Fruit fly (Drosophila melanogaster) whole organism: ENCODE data around the gene mRpL11.

Source experiments
- CG8478 ChIP-seq: fragments of >200 bp; optimal IDR thresholded peaks from 2 replicates; lab custom pipeline; 2018; ENCODE audit warnings: inconsistent platforms
- Dll ChIP-seq: fragments of >200 bp; optimal IDR thresholded peaks from 2 replicates; lab custom pipeline; 2017
- EcR ChIP-seq, 2 experiments: fragments of >200 bp; optimal IDR thresholded peaks; 2 replicates each; lab custom pipeline; 2017; ENCODE audit warnings: missing biosample characterization in 2 of 2, missing genetic modification characterization in 2 of 2, missing genetic modification reagents in 2 of 2
- pan ChIP-seq: fragments of >200 bp; optimal IDR thresholded peaks from 2 replicates; lab custom pipeline; 2017
- psq ChIP-seq: fragments of >200 bp; optimal IDR thresholded peaks from 2 replicates; lab custom pipeline; 2017
- usp ChIP-seq: fragments of >200 bp; optimal IDR thresholded peaks from 2 replicates; lab custom pipeline; 2017; ENCODE audit warnings: missing biosample characterization, missing genetic modification characterization, mixed read lengths

The mRpL11 gene

dm6 chr3R:14511123-14511908, at the start of gene mRpL11, which contains the start of gene HtrA2:
Gene mRpL11 (plus strand): TSS chr3R:14511838.
Gene HtrA2 (minus strand): TSS chr3R:14511712.
- TF ChIP-seq pan (no peak), EcR (GFP tag; optimal IDR thresholded peaks at IDR 0.05; lab: Kevin White, UChicago) (no peak), psq (lab: Kevin White, UChicago) (no peak), CG8478 (no peak), Dll (no peak)

dm6 chr3R:14462341-14462740, 49.3 kb upstream of the mRpL11 start:
- TF ChIP-seq EcR (GFP tag; optimal IDR thresholded peaks at IDR 0.05; lab: Kevin White, UChicago), result peak in 1 of 2 experiments; percentile 24
- TF ChIP-seq usp (GFP tag; lab: Kevin White, UChicago), result no peak
- TF ChIP-seq CG8478, result no peak
- TF ChIP-seq psq (lab: Kevin White, UChicago), result no peak

dm6 chr3R:14462876-14463397, 48.7 kb upstream of the mRpL11 start:
- TF ChIP-seq psq (lab: Kevin White, UChicago) (no peak), usp (GFP tag; lab: Kevin White, UChicago) (no peak), pan (no peak), EcR (GFP tag; optimal IDR thresholded peaks at IDR 0.05; lab: Kevin White, UChicago) (no peak), CG8478 (no peak), Dll (no peak)

dm6 chr3R:14464423-14464822, 47.2 kb upstream of the mRpL11 start:
- TF ChIP-seq usp (GFP tag; lab: Kevin White, UChicago) (no peak), CG8478 (no peak), Dll (no peak), psq (lab: Kevin White, UChicago) (no peak), pan (no peak), EcR (GFP tag; optimal IDR thresholded peaks at IDR 0.05; lab: Kevin White, UChicago) (no peak)

- TF ChIP-seq Dll (no peak), EcR (GFP tag; optimal IDR thresholded peaks at IDR 0.05; lab: Kevin White, UChicago) (no peak), pan (no peak), usp (GFP tag; lab: Kevin White, UChicago) (no peak), psq (lab: Kevin White, UChicago) (no peak), CG8478 (no peak)
Measured at dm6 chr3R:14465183-14465582, 46.5 kb upstream of the mRpL11 start.

dm6 chr3R:14466312-14466711, 45.3 kb upstream of the mRpL11 start:
- TF ChIP-seq Dll (no peak), CG8478 (no peak), pan (no peak), psq (lab: Kevin White, UChicago) (no peak), EcR (GFP tag; optimal IDR thresholded peaks at IDR 0.05; lab: Kevin White, UChicago) (no peak), usp (GFP tag; lab: Kevin White, UChicago) (no peak)

dm6 chr3R:14467231-14467846, 44.3 kb upstream of the mRpL11 start:
- TF ChIP-seq psq (lab: Kevin White, UChicago) (no peak), pan (no peak), EcR (GFP tag; optimal IDR thresholded peaks at IDR 0.05; lab: Kevin White, UChicago) (no peak), CG8478 (no peak), Dll (no peak), usp (GFP tag; lab: Kevin White, UChicago) (no peak)

- TF ChIP-seq usp (GFP tag; lab: Kevin White, UChicago) (no peak), Dll (no peak), EcR (GFP tag; optimal IDR thresholded peaks at IDR 0.05; lab: Kevin White, UChicago) (no peak), psq (lab: Kevin White, UChicago) (no peak), pan (no peak), CG8478 (no peak)
Measured at dm6 chr3R:14468652-14469289, 42.9 kb upstream of the mRpL11 start.

- TF ChIP-seq pan (no peak), CG8478 (no peak), Dll (no peak), usp (GFP tag; lab: Kevin White, UChicago) (no peak), psq (lab: Kevin White, UChicago) (no peak), EcR (GFP tag; optimal IDR thresholded peaks at IDR 0.05; lab: Kevin White, UChicago) (no peak)
Measured at dm6 chr3R:14469724-14470123, 41.9 kb upstream of the mRpL11 start.

dm6 chr3R:14470630-14471029, 41.0 kb upstream of the mRpL11 start:
- no peak for TF ChIP-seq Dll
- TF ChIP-seq EcR (GFP tag; optimal IDR thresholded peaks at IDR 0.05; lab: Kevin White, UChicago), result no peak
- no peak for TF ChIP-seq usp (GFP tag; lab: Kevin White, UChicago)
- no peak for TF ChIP-seq pan

- TF ChIP-seq CG8478 (no peak), psq (lab: Kevin White, UChicago) (no peak), Dll (no peak), usp (GFP tag; lab: Kevin White, UChicago) (no peak), pan (no peak), EcR (GFP tag; optimal IDR thresholded peaks at IDR 0.05; lab: Kevin White, UChicago) (no peak)
Measured at dm6 chr3R:14471426-14471825, 40.2 kb upstream of the mRpL11 start.
